Fruit fly (Drosophila melanogaster): Measurements from ENCODE around the gene CG34280.
A peak's percentile ranks its signal among the peaks of the same experiment; 100 is the strongest.

CG34280 gene

DNA sequence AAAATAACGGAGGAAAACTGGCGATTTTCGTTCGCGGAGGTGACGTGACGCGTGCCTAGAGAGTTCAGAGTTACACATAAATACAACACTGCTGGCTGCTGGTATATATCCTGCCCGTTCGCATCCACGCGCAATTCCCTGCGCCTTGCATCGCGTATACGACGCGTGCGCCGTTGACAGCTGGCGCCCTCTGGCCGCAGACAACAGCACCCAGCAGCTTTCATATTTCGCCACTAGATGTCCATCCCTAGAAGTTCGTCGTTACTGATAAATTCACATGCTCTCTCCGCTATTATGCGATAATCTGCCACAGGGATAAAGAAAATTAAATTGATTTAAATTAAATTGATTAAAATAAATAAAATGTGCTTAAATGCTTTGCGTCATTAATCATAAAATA lies 1.1 kb downstream of the CG34280 start, which contains the start of gene Sur-8 (continued):
- TF ChIP-seq zf30C (GFP tag; optimal IDR thresholded peaks at IDR 0.05) = no peak
- no peak for TF ChIP-seq Drgx (GFP tag; IDR thresholded peaks at IDR 0.05)
- peak; percentile 73 for TF ChIP-seq CG14441 (GFP tag; IDR thresholded peaks at IDR 0.05)
- TF ChIP-seq CG17328 (GFP tag; IDR thresholded peaks at IDR 0.05) = peak; percentile 70
- peak; percentile 52 for TF ChIP-seq fd64A (GFP tag; optimal IDR thresholded peaks at IDR 0.05)
- no peak for TF ChIP-seq z (GFP tag; IDR thresholded peaks at IDR 0.05)
- peak; percentile 79 for TF ChIP-seq CG5245 (GFP tag; optimal IDR thresholded peaks at IDR 0.05)
- no peak for TF ChIP-seq crp (GFP tag; optimal IDR thresholded peaks at IDR 0.05)
- TF ChIP-seq HLH3B (GFP tag; IDR thresholded peaks at IDR 0.05) = peak; percentile 67
- peak; percentile 34 for TF ChIP-seq Dek (tag; optimal IDR thresholded peaks at IDR 0.05)
- peak; percentile 31 for TF ChIP-seq Blimp-1 (GFP tag; optimal IDR thresholded peaks at IDR 0.05)
- TF ChIP-seq tx (GFP tag; optimal IDR thresholded peaks at IDR 0.05) = peak; percentile 35
- peak; percentile 74 for TF ChIP-seq H15 (GFP tag; IDR thresholded peaks at IDR 0.05)
- TF ChIP-seq CG7357 (GFP tag; IDR thresholded peaks at IDR 0.05) = peak; percentile 34; the same call in 1 of the 3 replicates
- peak; percentile 54 for TF ChIP-seq CG10209 (GFP tag; optimal IDR thresholded peaks at IDR 0.05)
- no peak for TF ChIP-seq CG7786 (GFP tag; optimal IDR thresholded peaks at IDR 0.05)
- peak; percentile 30 for TF ChIP-seq ATbp (GFP tag; optimal IDR thresholded peaks at IDR 0.05)
- peak; percentile 73 for TF ChIP-seq CG1603 (tag; optimal IDR thresholded peaks at IDR 0.05)
- TF ChIP-seq shn (GFP tag; optimal IDR thresholded peaks at IDR 0.05) = peak; percentile 63
- 0 out of 3 replicates have a peak, but pooled peaks have one; percentile 39 for TF ChIP-seq CG11560 (tag; IDR thresholded peaks at IDR 0.05)
- peak; percentile 58 for TF ChIP-seq CG9817 (tag; optimal IDR thresholded peaks at IDR 0.05)
- no peak for TF ChIP-seq kay (GFP tag; optimal IDR thresholded peaks at IDR 0.05)
- TF ChIP-seq knrl (GFP tag; IDR thresholded peaks at IDR 0.05; ENCODE audit: partially characterized antibody) = peak; percentile 42; the same call in 2 of the 3 replicates
- TF ChIP-seq CG8089 (GFP tag; optimal IDR thresholded peaks at IDR 0.05) = peak; percentile 53
- TF ChIP-seq CG31365 (tag; optimal IDR thresholded peaks at IDR 0.05) = peak; percentile 11
- TF ChIP-seq CG4617 (GFP tag; optimal IDR thresholded peaks at IDR 0.05; ENCODE audit: borderline replicate concordance) = peak; percentile 32
- peak; percentile 19; the same call in 1 of the 3 replicates for TF ChIP-seq B-H1 (GFP tag; IDR thresholded peaks at IDR 0.05)
- peak; percentile 86 for TF ChIP-seq ci (GFP tag; IDR thresholded peaks at IDR 0.05)
- TF ChIP-seq CG6683 (GFP tag; optimal IDR thresholded peaks at IDR 0.05) = no peak
- TF ChIP-seq CG13123 (GFP tag; optimal IDR thresholded peaks at IDR 0.05) = peak; percentile 38
- peak; percentile 37; the same call in 1 of the 2 replicates for TF ChIP-seq ap (GFP tag; IDR thresholded peaks at IDR 0.05)
- no peak for TF ChIP-seq corto (GFP tag; optimal IDR thresholded peaks at IDR 0.05)
- no peak for TF ChIP-seq salm (tag; optimal IDR thresholded peaks at IDR 0.05)
- TF ChIP-seq pb (GFP tag; optimal IDR thresholded peaks at IDR 0.05) = peak; percentile 59
- peak; percentile 32 for TF ChIP-seq Lhr (GFP tag; optimal IDR thresholded peaks at IDR 0.05)
- peak; percentile 66 for TF ChIP-seq CG11085 (GFP tag; IDR thresholded peaks at IDR 0.05)
- no peak for TF ChIP-seq pan (optimal IDR thresholded peaks at IDR 0.05)
- peak in 1 of 2 experiments; percentile 77 for TF ChIP-seq pan (GFP tag; optimal IDR thresholded peaks at IDR 0.05 in 1 of 2, IDR thresholded peaks at IDR 0.05 in 1 of 2)
- TF ChIP-seq CG7372 (GFP tag; IDR thresholded peaks at IDR 0.05) = peak; percentile 98
- TF ChIP-seq CG11247 (GFP tag; IDR thresholded peaks at IDR 0.05) = peak; percentile 89
- peak; percentile 59 for TF ChIP-seq CG14050 (GFP tag; IDR thresholded peaks at IDR 0.05)
- peak; percentile 52 for TF ChIP-seq NC2β (GFP tag; optimal IDR thresholded peaks at IDR 0.05)
- peak; percentile 74 for TF ChIP-seq Meics (GFP tag; optimal IDR thresholded peaks at IDR 0.05)
- peak; percentile 39 for TF ChIP-seq maf-S (GFP tag; optimal IDR thresholded peaks at IDR 0.05)
- peak; percentile 68 for TF ChIP-seq Sox102F (GFP tag; optimal IDR thresholded peaks at IDR 0.05)
- TF ChIP-seq Doc3 (GFP tag; IDR thresholded peaks at IDR 0.05; ENCODE audit: partially characterized antibody) = no peak
- TF ChIP-seq zen2 (GFP tag; IDR thresholded peaks at IDR 0.05; ENCODE audit: partially characterized antibody) = 0 out of 3 replicates have a peak, but pooled peaks have one; percentile 33
- TF ChIP-seq dm (GFP tag; optimal IDR thresholded peaks at IDR 0.05) = peak; percentile 31
- 0 out of 2 replicates have a peak, but pooled peaks have one; percentile 27 for TF ChIP-seq GATAe (GFP tag; conservative IDR thresholded peaks at IDR 0.05)
- TF ChIP-seq CG15696 (tag; optimal IDR thresholded peaks at IDR 0.05) = peak; percentile 34
